Fruit fly (Drosophila melanogaster): ENCODE results near the gene CG13775.
A peak's percentile ranks its signal among the peaks of the same experiment; 100 is the strongest.

Gene CG13775

dm6 chr2L:6918517-6919202 is 38.1 kb downstream of the CG13775 start, which contains the start of gene nop5 (continued):
- TF ChIP-seq CG15601 (tag; optimal IDR thresholded peaks at IDR 0.05) (peak; percentile 65), sob (GFP tag; IDR thresholded peaks at IDR 0.05) (peak; percentile 21; the same call in 1 of the 2 replicates), sc (optimal IDR thresholded peaks at IDR 0.05) (no peak), sc (GFP tag; optimal IDR thresholded peaks at IDR 0.05) (no peak), CG15514 (GFP tag; optimal IDR thresholded peaks at IDR 0.05) (peak; percentile 27), CG17328 (GFP tag; IDR thresholded peaks at IDR 0.05) (0 out of 2 replicates have a peak, but pooled peaks have one; percentile 4), sens (GFP tag) (peak; percentile 5), CG1832 (GFP tag; optimal IDR thresholded peaks at IDR 0.05) (no peak), Six4 (GFP tag; optimal IDR thresholded peaks at IDR 0.05) (peak; percentile 38), Doc2 (GFP tag; IDR thresholded peaks at IDR 0.05) (no peak), CG2712 (tag; optimal IDR thresholded peaks at IDR 0.05) (peak; percentile 83), BtbVII (GFP tag; optimal IDR thresholded peaks at IDR 0.05) (peak; percentile 57), ftz-f1 (GFP tag; optimal IDR thresholded peaks at IDR 0.05) (peak; percentile 44), CG2116 (GFP tag; optimal IDR thresholded peaks at IDR 0.05) (peak; percentile 33), NFAT (GFP tag; IDR thresholded peaks at IDR 0.05) (0 out of 2 replicates have a peak, but pooled peaks have one; percentile 30), MESR4 (GFP tag; optimal IDR thresholded peaks at IDR 0.05) (peak; percentile 90), CG1602 (GFP tag; optimal IDR thresholded peaks at IDR 0.05) (peak; percentile 47), Kr (GFP tag; optimal IDR thresholded peaks at IDR 0.05) (no peak), CG8388 (GFP tag; optimal IDR thresholded peaks at IDR 0.05) (peak; percentile 69), CG13123 (GFP tag; optimal IDR thresholded peaks at IDR 0.05) (peak; percentile 18), CoRest (tag; optimal IDR thresholded peaks at IDR 0.05) (peak; percentile 86), oc (tag; optimal IDR thresholded peaks at IDR 0.05) (no peak), CG11695 (GFP tag; IDR thresholded peaks at IDR 0.05) (no peak; the same call in 2 of the 3 replicates), CG11560 (tag; IDR thresholded peaks at IDR 0.05) (no peak), grau (tag; optimal IDR thresholded peaks at IDR 0.05) (peak; percentile 80), CG32532 (GFP tag; IDR thresholded peaks at IDR 0.05) (0 out of 2 replicates have a peak, but pooled peaks have one; percentile 22), CG17186 (GFP tag; optimal IDR thresholded peaks at IDR 0.05) (peak; percentile 99), CG10321 (GFP tag; IDR thresholded peaks at IDR 0.05) (no peak), HHEX (GFP tag; optimal IDR thresholded peaks at IDR 0.05) (peak; percentile 78), CG12104 (GFP tag; optimal IDR thresholded peaks at IDR 0.05) (peak; percentile 63), Deaf1 (tag; optimal IDR thresholded peaks at IDR 0.05) (peak; percentile 4), Dek (tag; optimal IDR thresholded peaks at IDR 0.05) (peak; percentile 71), Xrp1 (GFP tag; IDR thresholded peaks at IDR 0.05) (peak; percentile 25; the same call in 1 of the 2 replicates), Mad (GFP tag; optimal IDR thresholded peaks at IDR 0.05) (peak; percentile 10), Atf3 (GFP tag; optimal IDR thresholded peaks at IDR 0.05) (no peak), CG6765 (GFP tag; optimal IDR thresholded peaks at IDR 0.05) (peak; percentile 79), bigmax (GFP tag; optimal IDR thresholded peaks at IDR 0.05) (peak; percentile 93), CG12219 (GFP tag; optimal IDR thresholded peaks at IDR 0.05) (no peak), hth (optimal IDR thresholded peaks at IDR 0.05) (no peak), Hr3 (GFP tag; optimal IDR thresholded peaks at IDR 0.05) (peak; percentile 78), CG8359 (GFP tag; optimal IDR thresholded peaks at IDR 0.05; ENCODE audit: borderline replicate concordance) (peak; percentile 20), Xbp1 (GFP tag; optimal IDR thresholded peaks at IDR 0.05) (peak; percentile 60), wdn (GFP tag; IDR thresholded peaks at IDR 0.05) (no peak), fd96Cb (tag; optimal IDR thresholded peaks at IDR 0.05) (peak; percentile 52), pan (optimal IDR thresholded peaks at IDR 0.05) (peak in 1 of 2 experiments; percentile 81), pan (GFP tag; optimal IDR thresholded peaks at IDR 0.05 in 1 of 2, IDR thresholded peaks at IDR 0.05 in 1 of 2) (peak; percentile 21 to 73), cato (GFP tag; optimal IDR thresholded peaks at IDR 0.05; ENCODE audit: borderline replicate concordance) (no peak), unpg (GFP tag; optimal IDR thresholded peaks at IDR 0.05) (peak; percentile 38), Fer3 (tag; optimal IDR thresholded peaks at IDR 0.05) (peak; percentile 56), fd3F (GFP tag; optimal IDR thresholded peaks at IDR 0.05) (peak; percentile 63)

All from whole organism, embryonic.